Worm (Caenorhabditis elegans): ENCODE measurements around the gene nhr-271.

ce11 chrV:16608478-16608877 lies 28.2 kb upstream of the nhr-271 start:
- TF ChIP-seq ceh-34 (tag; optimal IDR thresholded peaks at IDR 0.05), result no peak
- TF ChIP-seq fax-1 (tag; optimal IDR thresholded peaks at IDR 0.05), result no peak
- TF ChIP-seq tbx-2 (tag; optimal IDR thresholded peaks at IDR 0.05), result no peak
- TF ChIP-seq ref-2 (tag; optimal IDR thresholded peaks at IDR 0.05), result no peak
- TF ChIP-seq unc-86 (tag; optimal IDR thresholded peaks at IDR 0.05), result no peak
- TF ChIP-seq pqm-1 (tag; optimal IDR thresholded peaks at IDR 0.05), result no peak
- no peak for TF ChIP-seq nhr-11 (tag; optimal IDR thresholded peaks at IDR 0.05)
- TF ChIP-seq dve-1 (tag; optimal IDR thresholded peaks at IDR 0.05), result no peak
- TF ChIP-seq pat-9 (tag; optimal IDR thresholded peaks at IDR 0.05), result no peak
- TF ChIP-seq rnt-1 (tag; optimal IDR thresholded peaks at IDR 0.05), result no peak
- no peak for TF ChIP-seq fkh-6 (tag; optimal IDR thresholded peaks at IDR 0.05)
- TF ChIP-seq fkh-10 (GFP tag; optimal IDR thresholded peaks at IDR 0.05), result no peak
- no peak for TF ChIP-seq elt-2 (tag; optimal IDR thresholded peaks at IDR 0.05)
